Fruit fly (Drosophila melanogaster) whole organism, embryonic: ENCODE data around the gene PGRP-LA.

Experiments used
- Awh ChIP-seq: fragments of 200-800 bp; sonication (Bioruptor generic); IDR thresholded peaks from 2 replicates; pipeline ENCODE4, ENCODE4 v1.3.6; 2022; ENCODE audit warnings: missing biosample characterization, missing genetic modification characterization
- Blimp-1 ChIP-seq: fragments of 200-800 bp; sonication (Bioruptor generic); optimal IDR thresholded peaks from 3 replicates; lab custom pipeline; 2018; ENCODE audit warnings: missing biosample characterization, missing genetic modification characterization, mild to moderate bottlenecking, moderate library complexity, missing genetic modification reagents
- CG10267 ChIP-seq: fragments of 200-800 bp; sonication (Bioruptor generic); optimal IDR thresholded peaks from 2 replicates; lab custom pipeline; 2018; ENCODE audit warnings: missing biosample characterization, mild to moderate bottlenecking, missing genetic modification characterization, moderate library complexity
- CG11723 ChIP-seq: fragments of 200-800 bp; sonication (Bioruptor generic); optimal IDR thresholded peaks from 2 replicates; lab custom pipeline; 2017; ENCODE audit warnings: missing biosample characterization, mild to moderate bottlenecking, missing genetic modification characterization
- CG12391 ChIP-seq: fragments of 200-800 bp; sonication (Bioruptor generic); optimal IDR thresholded peaks from 3 replicates; lab custom pipeline; 2018; ENCODE audit warnings: missing biosample characterization, mild to moderate bottlenecking, missing genetic modification characterization, moderate library complexity
- CG12769 ChIP-seq: fragments of 200-800 bp; sonication (Bioruptor generic); optimal IDR thresholded peaks from 2 replicates; lab custom pipeline; 2019; ENCODE audit warnings: missing biosample characterization, mild to moderate bottlenecking, missing genetic modification characterization, moderate library complexity
- CG15269 ChIP-seq: fragments of 200-800 bp; sonication (Bioruptor generic); optimal IDR thresholded peaks from 2 replicates; lab custom pipeline; 2018; ENCODE audit warnings: missing biosample characterization, mild to moderate bottlenecking, missing genetic modification characterization, moderate library complexity
- CG1602 ChIP-seq: fragments of 200-800 bp; sonication (Bioruptor generic); optimal IDR thresholded peaks from 3 replicates; lab custom pipeline; 2016; ENCODE audit warnings: missing biosample characterization, missing genetic modification characterization
- CG2116 ChIP-seq: fragments of 200-800 bp; sonication (Bioruptor generic); optimal IDR thresholded peaks from 3 replicates; lab custom pipeline; 2018; ENCODE audit warnings: missing biosample characterization, mild to moderate bottlenecking, missing genetic modification characterization
- CG2120 ChIP-seq: fragments of 200-800 bp; sonication (Bioruptor generic); optimal IDR thresholded peaks from 3 replicates; lab custom pipeline; 2016; ENCODE audit warnings: missing biosample characterization, missing genetic modification characterization
- CG30020 ChIP-seq: fragments of 200-800 bp; optimal IDR thresholded peaks from 2 replicates; lab custom pipeline; 2019; ENCODE audit warnings: missing biosample characterization, mild to moderate bottlenecking, missing genetic modification characterization, moderate library complexity
- CG32532 ChIP-seq: fragments of 200-800 bp; sonication (Bioruptor generic); IDR thresholded peaks from 2 replicates; pipeline ENCODE4 v1.3.6; 2022; ENCODE audit warnings: missing biosample characterization, missing genetic modification characterization
- CG3726 ChIP-seq: fragments of 200-800 bp; sonication (Bioruptor generic); IDR thresholded peaks from 3 replicates; pipeline ENCODE4, ENCODE4 v1.3.6; 2022; ENCODE audit warnings: missing biosample characterization, missing genetic modification characterization
- CG4424 ChIP-seq: fragments of 200-800 bp; sonication (Bioruptor generic); optimal IDR thresholded peaks from 3 replicates; lab custom pipeline; 2016; ENCODE audit warnings: missing biosample characterization, missing genetic modification characterization
- CG6791 ChIP-seq: fragments of 200-800 bp; sonication (Bioruptor generic); IDR thresholded peaks from 3 replicates; pipeline ENCODE4 v1.3.6; 2022; ENCODE audit warnings: missing biosample characterization, missing genetic modification characterization; ENCODE audit not compliant: partially characterized antibody
- CG8281 ChIP-seq: fragments of 200-800 bp; sonication (Bioruptor generic); optimal IDR thresholded peaks from 2 replicates; lab custom pipeline; 2018; ENCODE audit warnings: missing biosample characterization, mild to moderate bottlenecking, missing genetic modification characterization, moderate library complexity
- CG8388 ChIP-seq: fragments of 200-800 bp; sonication (Bioruptor generic); optimal IDR thresholded peaks from 2 replicates; lab custom pipeline; 2019; ENCODE audit warnings: missing biosample characterization, mild to moderate bottlenecking, missing genetic modification characterization, moderate library complexity
- CG8944 ChIP-seq: fragments of 200-800 bp; sonication (Bioruptor generic); optimal IDR thresholded peaks from 3 replicates; lab custom pipeline; 2016; ENCODE audit warnings: missing biosample characterization, missing genetic modification characterization
- CG9215 ChIP-seq: fragments of 200-800 bp; sonication (Bioruptor generic); IDR thresholded peaks from 2 replicates; pipeline ENCODE4 v1.3.6; 2022; ENCODE audit warnings: missing biosample characterization, missing genetic modification characterization
- CG9437 ChIP-seq: fragments of 200-800 bp; sonication (Bioruptor generic); optimal IDR thresholded peaks from 2 replicates; lab custom pipeline; 2018; ENCODE audit warnings: missing biosample characterization, mild to moderate bottlenecking, missing genetic modification characterization
- CG9797 ChIP-seq: fragments of 200-800 bp; sonication (Bioruptor generic); optimal IDR thresholded peaks from 3 replicates; lab custom pipeline; 2018; ENCODE audit warnings: missing biosample characterization, mild to moderate bottlenecking, missing genetic modification characterization
- CG9817 ChIP-seq: fragments of 200-800 bp; sonication (Bioruptor generic); optimal IDR thresholded peaks from 2 replicates; lab custom pipeline; 2018; ENCODE audit warnings: missing biosample characterization, mild to moderate bottlenecking, missing genetic modification characterization, moderate library complexity
- CoRest ChIP-seq: fragments of 200-800 bp; sonication (Bioruptor generic); optimal IDR thresholded peaks from 3 replicates; lab custom pipeline; 2018; ENCODE audit warnings: missing biosample characterization, mild to moderate bottlenecking, missing genetic modification characterization, moderate library complexity
- D ChIP-seq, 2 experiments: fragments of 200-800 bp in 1 of 2; fragments of >200 bp in 1 of 2; sonication (Bioruptor generic) in 1 of 2; optimal IDR thresholded peaks; 2 replicates in 1 of 2; 3 replicates in 1 of 2; lab custom pipeline; 2017; ENCODE audit warnings: mild to moderate bottlenecking in 1 of 2, missing biosample characterization in 1 of 2, missing genetic modification characterization in 1 of 2, missing genetic modification reagents in 1 of 2
- Dp ChIP-seq: fragments of 200-800 bp; sonication (Bioruptor generic); optimal IDR thresholded peaks from 2 replicates; lab custom pipeline; 2018; ENCODE audit warnings: missing biosample characterization, mild to moderate bottlenecking, missing genetic modification characterization, moderate library complexity
- E2f2 ChIP-seq: fragments of 200-800 bp; sonication (Bioruptor generic); IDR thresholded peaks from 2 replicates; pipeline ENCODE4 v1.3.6; 2022; ENCODE audit warnings: missing biosample characterization, missing genetic modification characterization
- Fer1 ChIP-seq: fragments of 200-800 bp; sonication (Bioruptor generic); optimal IDR thresholded peaks from 2 replicates; lab custom pipeline; 2017; ENCODE audit warnings: missing biosample characterization, mild to moderate bottlenecking, missing genetic modification characterization
- Hand ChIP-seq: fragments of 200-800 bp; sonication (Bioruptor generic); optimal IDR thresholded peaks from 2 replicates; lab custom pipeline; 2017; ENCODE audit warnings: mild to moderate bottlenecking, missing biosample characterization, missing genetic modification reagents, missing genetic modification characterization
- MBD-R2 ChIP-seq: fragments of 200-800 bp; sonication (Bioruptor generic); IDR thresholded peaks from 2 replicates; pipeline ENCODE4 v1.3.6; 2022; ENCODE audit warnings: missing biosample characterization, missing genetic modification characterization
- bsh ChIP-seq, 2 experiments: fragments of 200-800 bp; sonication (Bioruptor generic); optimal IDR thresholded peaks; 2 replicates each; lab custom pipeline; 2017 to 2018; ENCODE audit warnings: mild to moderate bottlenecking in 2 of 2, missing biosample characterization in 2 of 2, missing genetic modification characterization in 2 of 2, moderate library complexity in 1 of 2
- cas ChIP-seq: fragments of 200-800 bp; sonication (Bioruptor generic); IDR thresholded peaks from 2 replicates; pipeline ENCODE4 v1.3.6; 2022; ENCODE audit warnings: missing biosample characterization, missing genetic modification characterization
- esg ChIP-seq: fragments of 200-800 bp; sonication (Bioruptor generic); conservative IDR thresholded peaks from 2 replicates; pipeline ENCODE4 v1.3.6; 2022; ENCODE audit warnings: missing biosample characterization, missing genetic modification characterization
- gro ChIP-seq: fragments of 200-800 bp; sonication (Bioruptor generic); optimal IDR thresholded peaks from 2 replicates; lab custom pipeline; 2016; ENCODE audit warnings: missing biosample characterization, missing genetic modification characterization
- inv ChIP-seq: fragments of 200-800 bp; sonication (Bioruptor generic); IDR thresholded peaks from 2 replicates; pipeline ENCODE4 v1.3.6; 2022; ENCODE audit warnings: missing biosample characterization, missing genetic modification characterization; ENCODE audit not compliant: partially characterized antibody
- ken ChIP-seq: fragments of 200-800 bp; sonication (Bioruptor generic); IDR thresholded peaks from 3 replicates; pipeline ENCODE4 v1.3.6; 2022; ENCODE audit warnings: missing biosample characterization, missing genetic modification characterization
- nom ChIP-seq: fragments of 200-800 bp; sonication (Bioruptor generic); optimal IDR thresholded peaks from 2 replicates; lab custom pipeline; 2017; ENCODE audit warnings: missing biosample characterization, missing genetic modification characterization, mild to moderate bottlenecking, moderate library complexity, missing genetic modification reagents
- otp ChIP-seq: fragments of 200-800 bp; sonication (Bioruptor generic); IDR thresholded peaks from 3 replicates; pipeline ENCODE4, ENCODE4 v1.3.6; 2022; ENCODE audit warnings: missing biosample characterization, missing genetic modification characterization
- ro ChIP-seq: fragments of 200-800 bp; sonication (Bioruptor generic); IDR thresholded peaks from 2 replicates; pipeline ENCODE4 v1.3.6; 2022; ENCODE audit warnings: missing biosample characterization, missing genetic modification characterization
- slbo ChIP-seq: fragments of 200-800 bp; sonication (Bioruptor generic); IDR thresholded peaks from 2 replicates; pipeline ENCODE4 v1.3.6; 2022; ENCODE audit warnings: missing biosample characterization, missing genetic modification characterization
- sna ChIP-seq: fragments of 200-800 bp; sonication (Bioruptor generic); IDR thresholded peaks from 2 replicates; pipeline ENCODE4 v1.3.6; 2022; ENCODE audit warnings: missing biosample characterization, missing genetic modification characterization; ENCODE audit not compliant: partially characterized antibody
- ssp ChIP-seq: fragments of 200-800 bp; sonication (Bioruptor generic); IDR thresholded peaks from 2 replicates; pipeline ENCODE4 v1.3.6; 2022; ENCODE audit warnings: missing biosample characterization, missing genetic modification characterization
- stwl ChIP-seq: fragments of 200-800 bp; sonication (Bioruptor generic); optimal IDR thresholded peaks from 3 replicates; lab custom pipeline; 2018; ENCODE audit warnings: missing biosample characterization, mild to moderate bottlenecking, missing genetic modification characterization, moderate library complexity
- tin ChIP-seq: fragments of 200-800 bp; sonication (Bioruptor generic); optimal IDR thresholded peaks from 3 replicates; lab custom pipeline; 2016; ENCODE audit warnings: missing biosample characterization, missing genetic modification characterization
- vnd ChIP-seq: fragments of 200-800 bp; sonication (Bioruptor generic); IDR thresholded peaks from 3 replicates; pipeline ENCODE4 v1.3.6; 2022; ENCODE audit warnings: missing biosample characterization, missing genetic modification characterization; ENCODE audit not compliant: partially characterized antibody
- zfh1 ChIP-seq: fragments of 200-800 bp; sonication (Bioruptor generic); IDR thresholded peaks from 3 replicates; pipeline ENCODE4 v1.3.6; 2022; ENCODE audit warnings: missing biosample characterization, missing genetic modification characterization
- zfh2 ChIP-seq: fragments of 200-800 bp; sonication (Bioruptor generic); optimal IDR thresholded peaks from 2 replicates; lab custom pipeline; 2016; ENCODE audit warnings: missing biosample characterization, missing genetic modification characterization

Gene PGRP-LA

dm6 chr3L:9364131-9364530 is 30.0 kb downstream of the PGRP-LA start, which contains the start of gene mRRF1 (continued):
- no peak for TF ChIP-seq CG12769 (tag; lab: Kevin White, UChicago)
- TF ChIP-seq CG9437 (GFP tag; lab: Kevin White, UChicago), result peak; percentile 99
- peak; percentile 70 for TF ChIP-seq Dp (GFP tag; lab: Kevin White, UChicago)
- TF ChIP-seq otp, result no peak
- no peak for TF ChIP-seq CG2116 (GFP tag; lab: Kevin White, UChicago)
- peak; percentile 81 for TF ChIP-seq E2f2
- TF ChIP-seq MBD-R2 (GFP tag; lab: Robert Waterston, UW), result peak; percentile 41; the same call in 1 of the 2 replicates
- TF ChIP-seq, all 482 proteins: peak for 11

- TF ChIP-seq Awh (GFP tag; lab: Robert Waterston, UW), result no peak
- peak; percentile 34 for TF ChIP-seq CG1602 (GFP tag; lab: Kevin White, UChicago)
- TF ChIP-seq nom (GFP tag; lab: Kevin White, UChicago), result no peak
- TF ChIP-seq ken (GFP tag; lab: Robert Waterston, UW), result 0 out of 3 replicates have a peak, but pooled peaks have one; percentile 5
- TF ChIP-seq CG12391, result peak; percentile 76
- no peak for TF ChIP-seq cas
- TF ChIP-seq CG8944 (GFP tag; lab: Kevin White, UChicago), result no peak
- peak; percentile 75 for TF ChIP-seq CG10267 (tag; lab: Kevin White, UChicago)
- TF ChIP-seq otp, result no peak
- peak; percentile 78 for TF ChIP-seq stwl (tag; lab: Kevin White, UChicago)
- TF ChIP-seq CoRest (tag; lab: Kevin White, UChicago), result peak; percentile 77
- TF ChIP-seq ssp, result peak; percentile 4; the same call in 1 of the 2 replicates
- TF ChIP-seq CG3726 (GFP tag; lab: Robert Waterston, UW), result no peak
- TF ChIP-seq CG9797 (GFP tag; lab: Kevin White, UChicago), result peak; percentile 51
- peak; percentile 45; the same call in 1 of the 2 replicates for TF ChIP-seq CG32532 (GFP tag; lab: Robert Waterston, UW)
- peak; percentile 83 for TF ChIP-seq CG6791
- TF ChIP-seq slbo (GFP tag; lab: Robert Waterston, UW), result peak; percentile 50; the same call in 1 of the 2 replicates
- 0 out of 3 replicates have a peak, but pooled peaks have one; percentile 18 for TF ChIP-seq zfh1 (GFP tag; lab: Robert Waterston, UW)
- peak; percentile 43 for TF ChIP-seq CG9817 (tag; lab: Kevin White, UChicago)
- peak; percentile 79 for TF ChIP-seq CG30020 (tag; lab: Kevin White, UChicago)
- TF ChIP-seq D (optimal IDR thresholded peaks at IDR 0.05; lab: Kevin White, UChicago), result no peak
- no peak for TF ChIP-seq D (GFP tag; optimal IDR thresholded peaks at IDR 0.05; lab: Kevin White, UChicago)
- no peak for TF ChIP-seq ro (GFP tag; lab: Robert Waterston, UW)
- peak; percentile 0 for TF ChIP-seq CG15269 (tag; lab: Kevin White, UChicago)
- TF ChIP-seq tin (GFP tag; lab: Kevin White, UChicago), result peak; percentile 55
- TF ChIP-seq bsh (GFP tag; optimal IDR thresholded peaks at IDR 0.05; lab: Kevin White, UChicago), result peak in 1 of 2 experiments; percentile 23
- peak; percentile 89 for TF ChIP-seq inv (GFP tag; lab: Robert Waterston, UW)
- peak; percentile 16 for TF ChIP-seq Fer1 (GFP tag; lab: Kevin White, UChicago)
- no peak for TF ChIP-seq CG8281
- TF ChIP-seq gro (GFP tag; lab: Kevin White, UChicago), result no peak
- TF ChIP-seq zfh2 (GFP tag; lab: Kevin White, UChicago), result peak; percentile 25
- peak; percentile 16 for TF ChIP-seq CG11723 (GFP tag; lab: Kevin White, UChicago)
- 0 out of 2 replicates have a peak, but pooled peaks have one; percentile 24 for TF ChIP-seq CG9215 (GFP tag; lab: Robert Waterston, UW)
- TF ChIP-seq CG4424 (GFP tag; lab: Kevin White, UChicago), result peak; percentile 50
- peak; percentile 93 for TF ChIP-seq vnd (GFP tag; lab: Robert Waterston, UW)
- peak; percentile 45 for TF ChIP-seq CG2120 (GFP tag; lab: Kevin White, UChicago)
- peak; percentile 91 for TF ChIP-seq sna (GFP tag; lab: Robert Waterston, UW)
- TF ChIP-seq CG8388 (GFP tag; lab: Kevin White, UChicago), result peak; percentile 28
- TF ChIP-seq Hand (GFP tag; lab: Kevin White, UChicago), result no peak
- TF ChIP-seq esg (GFP tag; lab: Robert Waterston, UW), result 0 out of 2 replicates have a peak, but pooled peaks have one; percentile 12
- TF ChIP-seq Blimp-1, result no peak
These were observed 32.8 kb downstream of the PGRP-LA start, which contains the start of the genes Klp67A and CG4452 for dm6 chr3L:9366850-9367430. Klp67A (minus strand) TSS chr3L:9367046. CG4452 (plus strand) TSS chr3L:9367377.
